Fruit fly (Drosophila melanogaster) Kc167 (cell line): ENCODE measurements around the gene Art1.

ENCODE experiments used
- Myc ChIP-seq: fragments of >200 bp; optimal IDR thresholded peaks from 2 replicates; lab custom pipeline; 2017; ENCODE audit warnings: missing external identifiers
- h ChIP-seq: fragments of >200 bp; optimal IDR thresholded peaks from 3 replicates; lab custom pipeline; 2018; ENCODE audit warnings: missing external identifiers
- insv ChIP-seq: fragments of >200 bp; optimal IDR thresholded peaks from 3 replicates; lab custom pipeline; 2018; ENCODE audit warnings: missing external identifiers
- psq ChIP-seq: fragments of >200 bp; optimal IDR thresholded peaks from 2 replicates; lab custom pipeline; 2017; ENCODE audit warnings: missing external identifiers
- ttk ChIP-seq: sonication (Bioruptor generic); optimal IDR thresholded peaks from 2 replicates; lab custom pipeline; 2017; ENCODE audit warnings: missing external identifiers

DNA sequence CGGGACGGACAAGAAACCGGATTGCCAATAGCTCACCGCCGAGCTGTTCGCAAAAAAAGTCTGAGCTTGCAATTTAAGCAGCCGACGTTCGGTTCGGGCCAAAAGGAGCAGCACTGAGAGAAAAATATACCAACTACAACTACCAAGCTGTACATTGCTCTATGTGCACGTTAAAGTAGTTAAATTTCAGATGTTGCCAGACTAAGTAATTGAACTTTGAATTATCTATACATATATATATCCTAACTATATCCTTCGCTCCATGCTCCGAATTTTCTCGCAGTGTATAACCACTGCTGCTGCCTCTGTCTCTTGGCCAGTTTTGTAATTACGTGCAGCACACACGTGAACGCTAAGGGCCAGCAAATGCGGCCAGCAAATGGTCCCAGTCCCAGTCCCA lies 46.9 kb upstream of the Art1 start:
- TF ChIP-seq ttk (no peak), h (lab: Kevin White, UChicago) (no peak), insv (no peak), psq (no peak), Myc (lab: Kevin White, UChicago) (no peak)
